Worm (Caenorhabditis elegans) whole organism, L4/young adult: ENCODE results near the gene nlp-2.

ENCODE experiments used
- W03F9.2 ChIP-seq: fragments of 150-350 bp; optimal IDR thresholded peaks from 2 replicates; lab custom pipeline; 2014; ENCODE audit warnings: missing biosample characterization, missing genetic modification characterization
- dao-5 ChIP-seq: sonication (generic microtip); optimal IDR thresholded peaks from 2 replicates; lab custom pipeline; 2016; ENCODE audit warnings: missing genotype, missing genetic modification characterization, moderate library complexity, missing compliant biosample characterization

DNA sequence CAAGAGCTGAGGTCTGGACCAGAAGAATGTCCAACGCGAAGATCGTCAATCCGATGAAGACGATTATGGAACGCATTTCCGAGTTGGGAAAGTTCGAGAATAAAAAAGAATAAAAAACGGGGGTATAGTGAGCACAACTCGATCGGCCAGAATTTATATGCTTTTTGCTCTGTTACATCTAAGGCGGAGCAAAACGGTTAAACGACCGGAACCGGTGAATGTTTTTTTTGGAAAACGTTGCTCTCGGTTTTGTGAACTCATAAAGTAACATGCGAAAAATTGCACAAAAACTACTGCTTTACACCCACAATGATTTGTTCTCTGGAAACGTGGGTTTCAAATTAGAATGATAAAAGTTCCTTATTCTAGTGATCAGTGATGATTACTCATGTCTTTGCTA is 2.6 kb downstream of the nlp-2 start, which contains the start of gene nlp-22:
- TF ChIP-seq W03F9.2: no peak
- TF ChIP-seq dao-5: no peak
